Fruit fly (Drosophila melanogaster) whole organism, embryonic: ENCODE measurements around the gene CG7789.

ENCODE experiments used
- Ada2b ChIP-seq: fragments of 200-800 bp; sonication (Bioruptor generic); IDR thresholded peaks from 2 replicates; pipeline ENCODE4 v1.3.6; 2022; ENCODE audit warnings: missing biosample characterization, missing genetic modification characterization
- CG10274 ChIP-seq: fragments of 200-800 bp; sonication (Bioruptor generic); optimal IDR thresholded peaks from 3 replicates; lab custom pipeline; 2017; ENCODE audit warnings: missing biosample characterization, mild to moderate bottlenecking, missing genetic modification characterization
- CG3847 ChIP-seq: fragments of 200-800 bp; sonication (Bioruptor generic); IDR thresholded peaks from 2 replicates; pipeline ENCODE4 v1.3.6; 2022; ENCODE audit warnings: missing biosample characterization, missing genetic modification characterization
- MESR4 ChIP-seq: fragments of 200-800 bp; sonication (Bioruptor generic); optimal IDR thresholded peaks from 2 replicates; lab custom pipeline; 2018; ENCODE audit warnings: missing biosample characterization, mild to moderate bottlenecking, missing genetic modification characterization, moderate library complexity
- br ChIP-seq: fragments of >200 bp; optimal IDR thresholded peaks from 2 replicates; lab custom pipeline; 2017
- chm ChIP-seq: fragments of 200-800 bp; sonication (Bioruptor generic); IDR thresholded peaks from 2 replicates; pipeline ENCODE4 v1.3.6; 2022; ENCODE audit warnings: missing biosample characterization, missing genetic modification characterization
- pan ChIP-seq, 4 experiments: fragments of >200 bp in 3 of 4; fragments of 200-800 bp in 1 of 4; sonication (Bioruptor generic) in 1 of 4; optimal IDR thresholded peaks in 3 of 4; IDR thresholded peaks in 1 of 4; 2 replicates each; pipeline versions ENCODE4 v1.3.6 to Lab custom; 2017 to 2022; ENCODE audit warnings: missing biosample characterization in 2 of 4, missing genetic modification characterization in 2 of 4, mixed read lengths in 1 of 4
- scrt ChIP-seq: fragments of 200-800 bp; sonication (Bioruptor generic); optimal IDR thresholded peaks from 2 replicates; lab custom pipeline; 2018; ENCODE audit warnings: missing biosample characterization, mild to moderate bottlenecking, missing genetic modification characterization, moderate library complexity

- TF ChIP-seq MESR4 (no peak), chm (no peak), br (lab: Kevin White, UChicago) (no peak), Ada2b (GFP tag; lab: Robert Waterston, UW) (no peak), scrt (no peak), CG10274 (GFP tag; lab: Kevin White, UChicago) (no peak), pan (optimal IDR thresholded peaks at IDR 0.05; lab: Kevin White, UChicago) (no peak), pan (GFP tag; optimal IDR thresholded peaks at IDR 0.05 in 1 of 2, IDR thresholded peaks at IDR 0.05 in 1 of 2) (no peak), CG3847 (GFP tag; lab: Robert Waterston, UW) (no peak)
These were observed 35.8 kb upstream of the CG7789 start for dm6 chr3R:29767236-29767635.
